Fruit fly (Drosophila melanogaster): ENCODE data around the gene Sytbeta.

- TF ChIP-seq lola (GFP tag; optimal IDR thresholded peaks at IDR 0.05) = no peak
- TF ChIP-seq Hr78 (GFP tag; optimal IDR thresholded peaks at IDR 0.05) = no peak
- TF ChIP-seq GATAd (GFP tag; optimal IDR thresholded peaks at IDR 0.05) = no peak
- no peak for TF ChIP-seq Dfd (GFP tag; optimal IDR thresholded peaks at IDR 0.05)
- TF ChIP-seq Abd-B (GFP tag; optimal IDR thresholded peaks at IDR 0.05) = no peak
- TF ChIP-seq Hr83 (GFP tag; optimal IDR thresholded peaks at IDR 0.05; ENCODE audit: poor library complexity, severe bottlenecking) = no peak
- TF ChIP-seq h (GFP tag; optimal IDR thresholded peaks at IDR 0.05) = no peak
- TF ChIP-seq psq (GFP tag; optimal IDR thresholded peaks at IDR 0.05) = no peak
- no peak for TF ChIP-seq Mio (GFP tag; optimal IDR thresholded peaks at IDR 0.05)
Measured at dm6 chr3L:15052390-15052789, 12.4 kb downstream of the Sytbeta start, which contains the start of gene CG13461.

Measured in whole organism, wandering third instar larva.